Worm (Caenorhabditis elegans) whole organism, midembryonic: Measurements from ENCODE around the gene sid-5.

Experiments
- cog-1 ChIP-seq: sonication (generic microtip); optimal IDR thresholded peaks from 2 replicates; lab custom pipeline; 2016; ENCODE audit warnings: missing genetic modification characterization, missing compliant biosample characterization
- med-1 ChIP-seq: sonication (generic microtip); optimal IDR thresholded peaks from 2 replicates; lab custom pipeline; 2017; ENCODE audit warnings: missing genetic modification characterization, mild to moderate bottlenecking, missing compliant biosample characterization, antibody characterized with exemption, missing genetic modification reagents; ENCODE audit not compliant: insufficient read depth
- ref-1 ChIP-seq: fragments of 200-800 bp; sonication (Bioruptor generic); conservative IDR thresholded peaks from 2 replicates; pipeline ENCODE4 v1.3.6; 2022; ENCODE audit warnings: missing genetic modification reagents, missing genetic modification characterization, missing compliant biosample characterization

DNA sequence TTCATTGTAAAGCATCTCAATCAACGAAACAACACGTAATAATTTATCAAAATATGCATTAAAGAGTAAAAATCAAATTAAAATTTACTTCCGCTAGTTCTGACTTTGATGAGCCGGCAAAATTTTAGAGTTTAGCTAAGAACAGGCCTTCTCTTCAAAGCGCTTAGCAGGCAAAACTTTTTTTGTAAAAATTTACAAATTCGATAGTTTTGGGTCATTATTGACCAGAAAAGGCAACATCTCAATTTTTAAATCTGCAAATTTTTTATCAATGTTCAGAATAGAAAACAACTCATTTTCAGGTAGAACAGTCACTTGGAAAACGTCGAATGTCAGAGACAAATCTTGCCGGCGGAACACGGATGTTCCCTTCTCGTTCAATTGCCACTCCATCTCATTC is 33.2 kb downstream of the sid-5 start:
- TF ChIP-seq med-1 (GFP tag; lab: Kevin White, UChicago) = no peak
- TF ChIP-seq cog-1 (tag; lab: Kevin White, UChicago) = no peak
- no peak for TF ChIP-seq ref-1 (GFP tag; lab: Robert Waterston, UW)
